Worm (Caenorhabditis elegans) whole organism, young adult: ENCODE data around the gene srd-38.

ENCODE experiments used
- B0261.1 ChIP-seq: sonication (generic microtip); optimal IDR thresholded peaks from 2 replicates; lab custom pipeline; 2016; ENCODE audit warnings: mild to moderate bottlenecking, missing genetic modification characterization, moderate library complexity, missing compliant biosample characterization
- D2030.7 ChIP-seq: fragments of 200-800 bp; sonication (Bioruptor generic); IDR thresholded peaks from 2 replicates; pipeline ENCODE4 v1.3.6; 2022; ENCODE audit warnings: missing genetic modification reagents, missing genetic modification characterization, missing compliant biosample characterization
- F49E8.2 ChIP-seq: sonication (generic microtip); optimal IDR thresholded peaks from 3 replicates; lab custom pipeline; 2017; ENCODE audit warnings: missing genetic modification characterization, mild to moderate bottlenecking, missing compliant biosample characterization, antibody characterized with exemption, moderate library complexity; ENCODE audit not compliant: insufficient read depth
- K12H6.12 ChIP-seq: fragments of 200-800 bp; sonication (Bioruptor generic); optimal IDR thresholded peaks from 2 replicates; lab custom pipeline; 2018; ENCODE audit warnings: mild to moderate bottlenecking, missing genetic modification characterization, missing compliant biosample characterization
- Y53F4B.3 ChIP-seq: fragments of 200-800 bp; sonication (Bioruptor generic); IDR thresholded peaks from 2 replicates; pipeline ENCODE4 v1.3.6; 2022; ENCODE audit warnings: missing genetic modification reagents, missing genetic modification characterization, missing compliant biosample characterization
- Y56A3A.18 ChIP-seq: fragments of 200-800 bp; sonication (Bioruptor generic); IDR thresholded peaks from 2 replicates; pipeline ENCODE4 v1.3.6; 2022; ENCODE audit warnings: missing genetic modification reagents, missing genetic modification characterization, missing compliant biosample characterization
- Y67H2A.10 ChIP-seq: fragments of 200-800 bp; sonication (Bioruptor generic); conservative IDR thresholded peaks from 2 replicates; pipeline ENCODE4 v1.3.6; 2022; ENCODE audit warnings: missing genetic modification reagents, missing genetic modification characterization, missing compliant biosample characterization
- ZK185.1 ChIP-seq: sonication (generic microtip); optimal IDR thresholded peaks from 2 replicates; lab custom pipeline; 2016; ENCODE audit warnings: mild to moderate bottlenecking, missing genetic modification characterization, missing compliant biosample characterization; ENCODE audit not compliant: poor library complexity, severe bottlenecking
- ama-1 ChIP-seq, 3 experiments: fragments of 150-350 bp in 1 of 3; sonication (generic microtip) in 2 of 3; optimal IDR thresholded peaks; 2 replicates each; lab custom pipeline; 2014 to 2018; ENCODE audit warnings: missing biosample characterization in 2 of 3, missing genetic modification characterization in 2 of 3, missing genetic modification reagents in 2 of 3
- atf-7 ChIP-seq: sonication (generic microtip); optimal IDR thresholded peaks from 2 replicates; lab custom pipeline; 2017; ENCODE audit warnings: mild to moderate bottlenecking, missing genetic modification characterization, missing compliant biosample characterization
- athp-1 ChIP-seq: sonication (generic microtip); optimal IDR thresholded peaks from 2 replicates; lab custom pipeline; 2017; ENCODE audit warnings: mild to moderate bottlenecking, missing genetic modification characterization, missing compliant biosample characterization
- attf-3 ChIP-seq: fragments of 200-800 bp; sonication (Bioruptor generic); conservative IDR thresholded peaks from 2 replicates; pipeline ENCODE4 v1.3.6; 2022; ENCODE audit warnings: missing genetic modification reagents, missing genetic modification characterization, missing compliant biosample characterization
- attf-5 ChIP-seq: fragments of 200-800 bp; sonication (Bioruptor generic); optimal IDR thresholded peaks from 2 replicates; lab custom pipeline; 2018; ENCODE audit warnings: mild to moderate bottlenecking, missing genetic modification characterization, missing compliant biosample characterization
- ccch-3 ChIP-seq: fragments of 200-800 bp; sonication (Bioruptor generic); optimal IDR thresholded peaks from 2 replicates; lab custom pipeline; 2018; ENCODE audit warnings: mild to moderate bottlenecking, missing genetic modification characterization, missing compliant biosample characterization
- cebp-1 ChIP-seq, 2 experiments: fragments of 200-800 bp in 1 of 2; sonication (Bioruptor generic) in 1 of 2; sonication (generic microtip) in 1 of 2; IDR thresholded peaks in 1 of 2; optimal IDR thresholded peaks in 1 of 2; 2 replicates each; pipeline versions ENCODE4 v1.3.6 to Lab custom; 2017 to 2022; ENCODE audit warnings: missing compliant biosample characterization in 2 of 2, missing genetic modification characterization in 2 of 2, mild to moderate bottlenecking in 1 of 2, missing genetic modification reagents in 1 of 2, moderate library complexity in 1 of 2
- cebp-2 ChIP-seq: fragments of 200-800 bp; sonication (Bioruptor generic); IDR thresholded peaks from 2 replicates; pipeline ENCODE4 v1.3.6; 2022; ENCODE audit warnings: missing genetic modification characterization, missing compliant biosample characterization
- ceh-27 ChIP-seq: fragments of 200-800 bp; sonication (Bioruptor generic); optimal IDR thresholded peaks from 2 replicates; lab custom pipeline; 2018; ENCODE audit warnings: mild to moderate bottlenecking, missing genetic modification characterization, moderate library complexity, missing compliant biosample characterization
- ceh-79 ChIP-seq: sonication (generic microtip); optimal IDR thresholded peaks from 2 replicates; lab custom pipeline; 2017; ENCODE audit warnings: mild to moderate bottlenecking, missing genetic modification characterization, missing compliant biosample characterization
- chd-7 ChIP-seq: sonication (generic microtip); optimal IDR thresholded peaks from 2 replicates; lab custom pipeline; 2016; ENCODE audit warnings: mild to moderate bottlenecking, missing genetic modification characterization, moderate library complexity, missing compliant biosample characterization
- die-1 ChIP-seq: sonication (generic microtip); optimal IDR thresholded peaks from 2 replicates; lab custom pipeline; 2016; ENCODE audit warnings: missing genotype, mild to moderate bottlenecking, missing genetic modification characterization, missing compliant biosample characterization
- egl-44 ChIP-seq: fragments of 200-800 bp; sonication (Bioruptor generic); IDR thresholded peaks from 2 replicates; pipeline ENCODE4 v1.3.6; 2022; ENCODE audit warnings: missing genetic modification reagents, missing genetic modification characterization, missing compliant biosample characterization
- egrh-3 ChIP-seq: fragments of 200-800 bp; sonication (Bioruptor generic); IDR thresholded peaks from 2 replicates; pipeline ENCODE4 v1.3.6; 2022; ENCODE audit warnings: missing genetic modification reagents, missing genetic modification characterization, missing compliant biosample characterization
- him-1 ChIP-seq: sonication (generic microtip); optimal IDR thresholded peaks from 2 replicates; lab custom pipeline; 2016; ENCODE audit warnings: missing genotype, missing genetic modification reagents, missing genetic modification characterization, missing compliant biosample characterization
- hrde-1 ChIP-seq: sonication (generic microtip); optimal IDR thresholded peaks from 2 replicates; lab custom pipeline; 2016; ENCODE audit warnings: missing genetic modification characterization, mild to moderate bottlenecking, missing compliant biosample characterization, moderate library complexity, missing genotype, missing genetic modification reagents, borderline replicate concordance
- let-607 ChIP-seq, 2 experiments: fragments of 200-800 bp in 1 of 2; sonication (Bioruptor generic) in 1 of 2; sonication (generic microtip) in 1 of 2; optimal IDR thresholded peaks; 2 replicates each; lab custom pipeline; 2016 to 2018; ENCODE audit warnings: mild to moderate bottlenecking in 2 of 2, missing compliant biosample characterization in 2 of 2, missing genetic modification characterization in 2 of 2, moderate library complexity in 2 of 2, missing genotype in 1 of 2
- madf-3 ChIP-seq: fragments of 200-800 bp; sonication (Bioruptor generic); IDR thresholded peaks from 2 replicates; pipeline ENCODE4 v1.3.6; 2022; ENCODE audit warnings: missing genetic modification reagents, missing genetic modification characterization, missing compliant biosample characterization
- mel-28 ChIP-seq: sonication (generic microtip); optimal IDR thresholded peaks from 2 replicates; lab custom pipeline; 2016; ENCODE audit warnings: borderline replicate concordance, mild to moderate bottlenecking, missing genetic modification characterization, missing compliant biosample characterization
- mes-4 ChIP-seq: sonication (generic microtip); optimal IDR thresholded peaks from 2 replicates; lab custom pipeline; 2016; ENCODE audit warnings: missing genotype, missing genetic modification characterization, missing compliant biosample characterization
- mxl-1 ChIP-seq: sonication (generic microtip); optimal IDR thresholded peaks from 2 replicates; lab custom pipeline; 2016; ENCODE audit warnings: missing genetic modification characterization, missing compliant biosample characterization
- nfyb-1 ChIP-seq: fragments of 200-800 bp; sonication (Bioruptor generic); IDR thresholded peaks from 2 replicates; pipeline ENCODE4 v1.3.6; 2022; ENCODE audit warnings: missing genetic modification reagents, missing genetic modification characterization, missing compliant biosample characterization
- nhr-80 ChIP-seq: sonication (generic microtip); optimal IDR thresholded peaks from 2 replicates; lab custom pipeline; 2016; ENCODE audit warnings: missing genetic modification characterization, missing compliant biosample characterization
- nhr-90 ChIP-seq: sonication (generic microtip); optimal IDR thresholded peaks from 2 replicates; lab custom pipeline; 2016; ENCODE audit warnings: missing genotype, mild to moderate bottlenecking, missing genetic modification characterization, missing compliant biosample characterization
- pbrm-1 ChIP-seq: fragments of 200-800 bp; sonication (Bioruptor generic); IDR thresholded peaks from 2 replicates; pipeline ENCODE4 v1.3.6; 2022; ENCODE audit warnings: missing genetic modification reagents, missing genetic modification characterization, missing compliant biosample characterization
- rcor-1 ChIP-seq: fragments of 200-800 bp; sonication (Bioruptor generic); IDR thresholded peaks from 2 replicates; pipeline ENCODE4 v1.3.6; 2022; ENCODE audit warnings: missing genetic modification reagents, missing genetic modification characterization, missing compliant biosample characterization
- rec-8 ChIP-seq, 2 experiments: sonication (generic microtip); optimal IDR thresholded peaks; 2 replicates each; lab custom pipeline; 2016; ENCODE audit warnings: mild to moderate bottlenecking in 2 of 2, missing genetic modification characterization in 2 of 2, missing genetic modification reagents in 2 of 2, missing genotype in 2 of 2, missing biosample characterization in 1 of 2, missing compliant biosample characterization in 1 of 2, moderate library complexity in 1 of 2
- repo-1 ChIP-seq: sonication (generic microtip); optimal IDR thresholded peaks from 2 replicates; lab custom pipeline; 2017; ENCODE audit warnings: mild to moderate bottlenecking, missing genetic modification characterization, missing compliant biosample characterization
- rpc-1 ChIP-seq, 2 experiments: fragments of 150-350 bp in 1 of 2; sonication (generic microtip) in 1 of 2; optimal IDR thresholded peaks; 2 replicates each; lab custom pipeline; 2014 to 2018; ENCODE audit warnings: missing biosample characterization in 1 of 2, missing genetic modification characterization in 1 of 2, missing genetic modification reagents in 1 of 2, missing genotype in 1 of 2
- snpc-4 ChIP-seq, 5 experiments: fragments of 150-350 bp in 1 of 5; sonication (generic microtip) in 4 of 5; optimal IDR thresholded peaks; 2 replicates each; lab custom pipeline; 2014 to 2018; ENCODE audit warnings: missing genetic modification characterization in 5 of 5, missing biosample characterization in 3 of 5, antibody characterized with exemption in 2 of 5, mild to moderate bottlenecking in 2 of 5, missing compliant biosample characterization in 2 of 5, missing genotype in 2 of 5, moderate library complexity in 2 of 5, missing genetic modification reagents in 1 of 5
- tbp1 ChIP-seq: fragments of 200-800 bp; sonication (Bioruptor generic); optimal IDR thresholded peaks from 2 replicates; lab custom pipeline; 2018; ENCODE audit warnings: mild to moderate bottlenecking, missing genetic modification characterization, missing compliant biosample characterization
- unc-130 ChIP-seq: sonication (generic microtip); optimal IDR thresholded peaks from 2 replicates; lab custom pipeline; 2016; ENCODE audit warnings: missing genetic modification reagents, missing genetic modification characterization, missing compliant biosample characterization
- zfh-2 ChIP-seq: fragments of 200-800 bp; sonication (Bioruptor generic); conservative IDR thresholded peaks from 2 replicates; pipeline ENCODE4 v1.3.6; 2022; ENCODE audit warnings: missing genetic modification reagents, missing genetic modification characterization, missing compliant biosample characterization
- zim-3 ChIP-seq: sonication (generic microtip); optimal IDR thresholded peaks from 2 replicates; lab custom pipeline; 2017; ENCODE audit warnings: mild to moderate bottlenecking, missing genetic modification characterization, moderate library complexity, missing compliant biosample characterization
- ztf-18 ChIP-seq: sonication (generic microtip); optimal IDR thresholded peaks from 2 replicates; lab custom pipeline; 2016; ENCODE audit warnings: missing genotype, mild to moderate bottlenecking, missing genetic modification characterization, missing compliant biosample characterization
- ztf-26 ChIP-seq: sonication (generic microtip); optimal IDR thresholded peaks from 2 replicates; lab custom pipeline; 2017; ENCODE audit warnings: missing genetic modification characterization, missing compliant biosample characterization

srd-38 gene

ce11 chrX:13283462-13283861 lies 8.1 kb upstream of the srd-38 start (continued):
- TF ChIP-seq pbrm-1 (GFP tag; lab: Robert Waterston, UW) (peak; percentile 73), D2030.7 (GFP tag; lab: Robert Waterston, UW) (peak; percentile 79), him-1 (tag; lab: Kevin White, UChicago) (peak; percentile 49), rec-8 (tag; optimal IDR thresholded peaks at IDR 0.05; lab: Kevin White, UChicago) (peak; percentile 58 to 76), ceh-79 (tag; lab: Kevin White, UChicago) (peak; percentile 17), athp-1 (peak; percentile 23), mel-28 (tag; lab: Kevin White, UChicago) (no peak), nhr-90 (tag; lab: Kevin White, UChicago) (peak; percentile 57), zim-3 (tag; lab: Kevin White, UChicago) (peak; percentile 38), nhr-80 (tag; lab: Kevin White, UChicago) (peak; percentile 4), die-1 (tag; lab: Kevin White, UChicago) (peak; percentile 85), Y53F4B.3 (peak; percentile 49; the same call in 1 of the 2 replicates), attf-5 (GFP tag; lab: Kevin White, UChicago) (peak; percentile 25), tbp1 (GFP tag; lab: Kevin White, UChicago) (peak; percentile 92), zfh-2 (no peak), atf-7 (tag; lab: Kevin White, UChicago) (no peak), ccch-3 (peak; percentile 18), ztf-18 (tag; lab: Kevin White, UChicago) (peak; percentile 65), rpc-1 (optimal IDR thresholded peaks at IDR 0.05; lab: Kevin White, UChicago) (peak; percentile 92), rpc-1 (tag; optimal IDR thresholded peaks at IDR 0.05; lab: Kevin White, UChicago) (peak; percentile 97), ceh-27 (GFP tag; lab: Kevin White, UChicago) (peak; percentile 1), hrde-1 (tag; lab: Kevin White, UChicago) (peak; percentile 51), ZK185.1 (peak; percentile 48), madf-3 (GFP tag; lab: Robert Waterston, UW) (no peak), snpc-4 (GFP tag; optimal IDR thresholded peaks at IDR 0.05; lab: Kevin White, UChicago) (peak; percentile 11), snpc-4 (tag; optimal IDR thresholded peaks at IDR 0.05; lab: Kevin White, UChicago) (peak in 1 of 4 experiments; percentile 34), K12H6.12 (tag; lab: Kevin White, UChicago) (no peak), attf-3 (GFP tag; lab: Robert Waterston, UW) (no peak), egl-44 (GFP tag; lab: Robert Waterston, UW) (0 out of 2 replicates have a peak, but pooled peaks have one; percentile 38), cebp-1 (GFP tag; IDR thresholded peaks at IDR 0.05; lab: Robert Waterston, UW) (no peak), cebp-1 (tag; optimal IDR thresholded peaks at IDR 0.05; lab: Kevin White, UChicago) (no peak), repo-1 (no peak), mes-4 (tag; lab: Kevin White, UChicago) (peak; percentile 51), chd-7 (peak; percentile 12), mxl-1 (tag; lab: Kevin White, UChicago) (peak; percentile 81), cebp-2 (no peak), ama-1 (optimal IDR thresholded peaks at IDR 0.05; lab: Kevin White, UChicago) (no peak), ama-1 (GFP tag; optimal IDR thresholded peaks at IDR 0.05; lab: Kevin White, UChicago) (peak in 1 of 2 experiments; percentile 91), unc-130 (GFP tag; lab: Kevin White, UChicago) (peak; percentile 13), B0261.1 (tag; lab: Kevin White, UChicago) (peak; percentile 83), egrh-3 (GFP tag; lab: Robert Waterston, UW) (0 out of 2 replicates have a peak, but pooled peaks have one; percentile 13), Y67H2A.10 (GFP tag; lab: Robert Waterston, UW) (no peak), ztf-26 (peak; percentile 16), Y56A3A.18 (GFP tag; lab: Robert Waterston, UW) (peak; percentile 57; the same call in 1 of the 2 replicates), F49E8.2 (tag; lab: Kevin White, UChicago) (no peak), let-607 (tag; optimal IDR thresholded peaks at IDR 0.05; lab: Kevin White, UChicago) (peak; percentile 9 to 39), rcor-1 (GFP tag; lab: Robert Waterston, UW) (peak; percentile 22; the same call in 1 of the 2 replicates), nfyb-1 (GFP tag; lab: Robert Waterston, UW) (peak; percentile 60; the same call in 1 of the 2 replicates)
